Fruit fly (Drosophila melanogaster) whole organism, pupa: ENCODE results near the gene flfl.

ENCODE experiments used
- CG12605 ChIP-seq: fragments of 200-800 bp; sonication (Bioruptor generic); IDR thresholded peaks from 2 replicates; pipeline ENCODE4 v1.3.6; 2022; ENCODE audit warnings: missing biosample characterization, missing genetic modification characterization
- CG13204 ChIP-seq: fragments of 200-800 bp; sonication (Bioruptor generic); optimal IDR thresholded peaks from 2 replicates; lab custom pipeline; 2018; ENCODE audit warnings: missing biosample characterization, mild to moderate bottlenecking, missing genetic modification characterization, moderate library complexity
- CG14655 ChIP-seq: fragments of 200-800 bp; sonication (Bioruptor generic); optimal IDR thresholded peaks from 3 replicates; lab custom pipeline; 2017; ENCODE audit warnings: mild to moderate bottlenecking, missing biosample characterization, missing genetic modification reagents, missing genetic modification characterization
- CG15710 ChIP-seq: fragments of 200-800 bp; sonication (Bioruptor generic); optimal IDR thresholded peaks from 2 replicates; lab custom pipeline; 2018; ENCODE audit warnings: missing biosample characterization, mild to moderate bottlenecking, missing genetic modification characterization, moderate library complexity
- CG17806 ChIP-seq: fragments of 200-800 bp; sonication (Bioruptor generic); optimal IDR thresholded peaks from 2 replicates; lab custom pipeline; 2018; ENCODE audit warnings: missing biosample characterization, mild to moderate bottlenecking, missing genetic modification characterization, moderate library complexity
- CG32121 ChIP-seq: fragments of 200-800 bp; sonication (Bioruptor generic); IDR thresholded peaks from 2 replicates; pipeline ENCODE4 v1.3.6; 2022; ENCODE audit warnings: missing biosample characterization, missing genetic modification characterization
- CG34367 ChIP-seq: fragments of 200-800 bp; sonication (Bioruptor generic); optimal IDR thresholded peaks from 2 replicates; lab custom pipeline; 2018; ENCODE audit warnings: missing biosample characterization, mild to moderate bottlenecking, missing genetic modification characterization
- CG4496 ChIP-seq: fragments of 200-800 bp; sonication (Bioruptor generic); IDR thresholded peaks from 3 replicates; pipeline ENCODE4 v1.3.6; 2022; ENCODE audit warnings: missing biosample characterization, missing genetic modification characterization
- CG8159 ChIP-seq: fragments of 200-800 bp; sonication (Bioruptor generic); optimal IDR thresholded peaks from 3 replicates; lab custom pipeline; 2018; ENCODE audit warnings: missing biosample characterization, mild to moderate bottlenecking, missing genetic modification characterization, moderate library complexity
- CG8301 ChIP-seq: fragments of 200-800 bp; sonication (Bioruptor generic); optimal IDR thresholded peaks from 2 replicates; lab custom pipeline; 2018; ENCODE audit warnings: missing biosample characterization, mild to moderate bottlenecking, missing genetic modification characterization
- CG9948 ChIP-seq: fragments of 200-800 bp; sonication (Bioruptor generic); optimal IDR thresholded peaks from 2 replicates; lab custom pipeline; 2018; ENCODE audit warnings: missing biosample characterization, mild to moderate bottlenecking, missing genetic modification characterization, moderate library complexity
- D1 ChIP-seq: fragments of 200-800 bp; sonication (Bioruptor generic); optimal IDR thresholded peaks from 2 replicates; lab custom pipeline; 2018; ENCODE audit warnings: missing biosample characterization, mild to moderate bottlenecking, missing genetic modification characterization, moderate library complexity
- EcR ChIP-seq: fragments of 200-800 bp; sonication (Bioruptor generic); optimal IDR thresholded peaks from 3 replicates; lab custom pipeline; 2019; ENCODE audit warnings: missing biosample characterization, missing genetic modification characterization, mild to moderate bottlenecking, moderate library complexity, missing genetic modification reagents
- Ets98B ChIP-seq: fragments of 200-800 bp; sonication (Bioruptor generic); IDR thresholded peaks from 2 replicates; pipeline ENCODE4 v1.3.6; 2022; ENCODE audit warnings: missing biosample characterization, missing genetic modification characterization
- Pif1A ChIP-seq: fragments of 200-800 bp; sonication (Bioruptor generic); optimal IDR thresholded peaks from 3 replicates; lab custom pipeline; 2016; ENCODE audit warnings: missing biosample characterization, missing genetic modification characterization
- Pif1B ChIP-seq: fragments of 200-800 bp; sonication (Bioruptor generic); optimal IDR thresholded peaks from 3 replicates; lab custom pipeline; 2016; ENCODE audit warnings: missing biosample characterization, missing genetic modification characterization
- Snoo ChIP-seq: fragments of 200-800 bp; sonication (Bioruptor generic); optimal IDR thresholded peaks from 3 replicates; lab custom pipeline; 2017; ENCODE audit warnings: missing biosample characterization, mild to moderate bottlenecking, missing genetic modification characterization, inconsistent platforms
- fd96Ca ChIP-seq: fragments of 200-800 bp; sonication (Bioruptor generic); IDR thresholded peaks from 3 replicates; pipeline ENCODE4 v1.3.6; 2022; ENCODE audit warnings: missing biosample characterization, missing genetic modification characterization
- gl ChIP-seq: fragments of 200-800 bp; sonication (Bioruptor generic); optimal IDR thresholded peaks from 2 replicates; lab custom pipeline; 2018; ENCODE audit warnings: missing biosample characterization, mild to moderate bottlenecking, missing genetic modification characterization
- rn ChIP-seq: fragments of 200-800 bp; sonication (Bioruptor generic); IDR thresholded peaks from 2 replicates; pipeline ENCODE4 v1.3.6; 2022; ENCODE audit warnings: missing biosample characterization, missing genetic modification characterization

flfl gene

DNA sequence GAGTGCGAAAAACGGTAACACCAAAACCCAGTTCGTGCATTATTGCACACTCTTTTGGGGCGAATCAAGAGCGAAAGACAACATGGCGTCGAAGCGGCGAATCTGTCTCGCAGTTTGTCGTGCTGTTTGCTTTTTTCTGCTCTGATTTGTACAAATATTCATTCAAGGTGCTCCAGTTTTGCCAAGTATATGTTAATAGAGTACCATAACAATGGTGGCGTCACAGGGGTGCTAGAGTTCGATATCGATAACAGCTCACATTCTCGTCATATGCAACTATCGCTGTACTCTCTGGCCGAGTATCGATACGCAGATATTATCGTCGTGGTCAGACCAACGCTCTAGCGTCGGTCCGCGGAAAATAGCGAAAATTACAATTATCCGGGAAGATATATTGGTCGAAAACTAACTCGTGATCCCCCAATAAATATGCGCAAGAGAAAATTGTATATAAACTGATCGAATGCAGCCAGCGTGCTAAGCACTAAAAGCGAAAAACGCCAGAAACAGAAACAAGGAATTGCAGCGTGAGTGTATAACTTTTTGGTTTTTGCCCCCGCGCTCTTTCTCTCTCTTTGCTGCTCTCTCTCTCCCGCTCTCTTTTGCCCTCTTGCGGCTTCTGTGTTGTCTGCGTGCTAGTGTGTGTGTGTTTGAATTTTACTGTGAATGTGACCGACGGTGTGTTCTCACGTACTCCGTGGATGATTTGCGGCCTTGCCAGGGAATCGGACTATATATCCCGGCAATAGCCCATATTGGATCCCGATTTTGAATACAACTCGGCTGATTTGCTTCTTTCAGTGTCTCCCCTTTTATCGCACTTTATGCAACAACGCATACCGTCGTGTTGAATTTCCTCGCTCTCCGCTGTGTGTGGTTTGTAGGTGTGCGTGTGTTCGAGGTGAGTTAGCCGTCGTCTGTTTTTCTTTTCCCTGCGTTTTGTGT lies at the start of gene flfl:
Gene flfl, plus strand, starts transcription at position 298 of the 945 bp plus-strand sequence.
- TF ChIP-seq EcR (GFP tag; lab: Kevin White, UChicago) = peak; percentile 34
- no peak for TF ChIP-seq Pif1B (GFP tag; lab: Kevin White, UChicago)
- TF ChIP-seq gl (tag; lab: Kevin White, UChicago) = peak; percentile 19
- TF ChIP-seq CG8159 = peak; percentile 13

- TF ChIP-seq Snoo (tag; lab: Kevin White, UChicago) (peak; percentile 25), CG17806 (tag; lab: Kevin White, UChicago) (peak; percentile 25), rn (GFP tag; lab: Robert Waterston, UW) (no peak), CG4496 (no peak), Pif1B (GFP tag; lab: Kevin White, UChicago) (peak; percentile 69), CG12605 (no peak), CG14655 (GFP tag; lab: Kevin White, UChicago) (no peak), Pif1A (GFP tag; lab: Kevin White, UChicago) (peak; percentile 67), CG15710 (tag; lab: Kevin White, UChicago) (peak; percentile 30), CG32121 (GFP tag; lab: Robert Waterston, UW) (peak; percentile 52; the same call in 1 of the 2 replicates), Ets98B (GFP tag; lab: Robert Waterston, UW) (peak; percentile 59; the same call in 1 of the 2 replicates), EcR (GFP tag; lab: Kevin White, UChicago) (peak; percentile 16)
Measured at dm6 chr3R:13644778-13645660, 38.7 kb upstream of the flfl start.

DNA sequence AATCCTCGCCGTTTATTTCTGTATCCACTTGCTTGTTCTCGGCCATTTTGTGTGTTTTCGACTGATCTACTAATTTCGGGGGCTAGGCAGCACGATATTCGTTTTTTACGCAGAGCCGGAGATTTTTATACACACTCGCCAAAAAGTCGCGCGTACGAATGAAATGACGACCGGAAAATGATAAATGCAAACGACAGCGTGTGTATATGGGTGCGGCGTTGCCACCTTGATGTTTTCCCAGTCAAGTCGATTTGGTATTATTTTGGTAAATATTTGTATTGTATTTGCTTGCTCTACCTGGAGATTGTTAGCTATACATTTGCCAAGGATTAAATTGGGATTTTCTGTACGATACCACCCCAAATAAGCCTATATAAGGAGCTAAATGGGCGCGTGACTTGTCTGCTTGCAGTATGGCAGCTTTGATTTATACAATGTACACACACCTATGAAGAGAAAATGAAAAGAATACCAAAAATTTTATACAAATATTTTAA lies 37.8 kb upstream of the flfl start, which contains the start of gene sqd:
Gene sqd, minus strand, starts transcription at position 431 of the 497 bp plus-strand sequence.
- TF ChIP-seq Snoo (tag; lab: Kevin White, UChicago) (peak; percentile 68), CG34367 (tag; lab: Kevin White, UChicago) (peak; percentile 26), CG15710 (tag; lab: Kevin White, UChicago) (peak; percentile 36), fd96Ca (GFP tag; lab: Robert Waterston, UW) (no peak), CG8301 (tag; lab: Kevin White, UChicago) (no peak), CG13204 (GFP tag; lab: Kevin White, UChicago) (peak; percentile 18), CG9948 (tag; lab: Kevin White, UChicago) (peak; percentile 15), CG14655 (GFP tag; lab: Kevin White, UChicago) (peak; percentile 6), CG12605 (0 out of 2 replicates have a peak, but pooled peaks have one; percentile 28), Ets98B (GFP tag; lab: Robert Waterston, UW) (peak; percentile 35; the same call in 1 of the 2 replicates), CG32121 (GFP tag; lab: Robert Waterston, UW) (no peak), CG17806 (tag; lab: Kevin White, UChicago) (peak; percentile 11), D1 (tag; lab: Kevin White, UChicago) (no peak), Pif1B (GFP tag; lab: Kevin White, UChicago) (peak; percentile 44), CG4496 (peak; percentile 54; the same call in 2 of the 3 replicates), Pif1A (GFP tag; lab: Kevin White, UChicago) (peak; percentile 24)

DNA sequence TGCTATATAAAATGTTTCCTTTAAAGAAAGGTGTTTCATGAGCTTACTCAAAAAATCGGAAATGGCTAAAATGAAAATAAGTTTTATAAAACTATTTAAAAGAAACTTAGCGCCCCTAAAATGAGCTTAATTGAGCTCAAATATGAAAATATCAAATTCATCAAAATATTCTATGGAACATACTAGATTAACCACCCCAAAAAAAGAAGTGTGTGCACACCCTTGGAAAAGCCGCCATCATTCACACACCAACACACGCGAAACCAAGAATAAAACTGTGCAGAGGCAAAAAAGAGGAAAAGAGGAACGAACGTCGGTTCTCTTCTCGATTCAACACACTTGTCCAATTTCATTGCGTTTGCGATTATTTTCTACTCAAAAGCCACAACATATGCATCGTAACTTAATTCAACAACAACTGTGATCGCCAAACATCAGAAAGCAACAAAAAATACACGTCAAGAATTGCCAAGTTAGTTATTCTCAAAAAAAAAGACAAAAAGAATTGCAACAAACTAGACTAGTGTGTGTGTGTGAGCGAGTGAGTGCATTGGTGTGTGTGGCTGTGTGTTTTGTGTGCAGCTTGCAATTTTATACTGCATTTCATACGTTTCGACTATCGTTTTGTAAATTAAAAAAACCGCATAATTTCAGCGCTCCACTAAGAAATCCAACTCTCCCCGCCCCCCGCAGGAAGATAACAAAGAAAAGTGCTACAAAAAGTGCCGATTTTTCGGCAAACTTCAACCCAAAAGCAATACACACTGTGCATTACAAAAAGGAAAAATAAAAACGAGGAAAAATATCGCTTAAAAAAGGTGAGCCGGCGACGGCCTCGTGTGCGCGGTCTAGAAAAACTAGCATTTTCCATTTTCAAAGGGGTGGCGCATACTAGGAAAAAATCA lies 36.7 kb upstream of the flfl start, which contains the start of gene rin:
Gene rin, plus strand, starts transcription at position 276 of the 905 bp plus-strand sequence.
- TF ChIP-seq gl (tag; lab: Kevin White, UChicago) (peak; percentile 78), CG8301 (tag; lab: Kevin White, UChicago) (peak; percentile 41), fd96Ca (GFP tag; lab: Robert Waterston, UW) (no peak), CG15710 (tag; lab: Kevin White, UChicago) (peak; percentile 35), CG4496 (0 out of 3 replicates have a peak, but pooled peaks have one; percentile 15), CG8159 (peak; percentile 58), CG13204 (GFP tag; lab: Kevin White, UChicago) (peak; percentile 20), CG9948 (tag; lab: Kevin White, UChicago) (no peak), CG34367 (tag; lab: Kevin White, UChicago) (peak; percentile 59), EcR (GFP tag; lab: Kevin White, UChicago) (peak; percentile 61), Ets98B (GFP tag; lab: Robert Waterston, UW) (no peak), Pif1A (GFP tag; lab: Kevin White, UChicago) (peak; percentile 26), CG12605 (peak; percentile 41; the same call in 1 of the 2 replicates), rn (GFP tag; lab: Robert Waterston, UW) (no peak), CG32121 (GFP tag; lab: Robert Waterston, UW) (peak; percentile 39; the same call in 1 of the 2 replicates)
- TF ChIP-seq, all 21 proteins: peak for 11
